Worm (Caenorhabditis elegans) whole organism, mixed stage, embryonic: Measurements from ENCODE around the gene ubc-24.
A peak's percentile ranks its signal among the peaks of the same experiment; 100 is the strongest.

Experiments
- M03D4.4 ChIP-seq: sonication (generic microtip); optimal IDR thresholded peaks from 2 replicates; lab custom pipeline; 2017; ENCODE audit warnings: mild to moderate bottlenecking, missing genetic modification characterization, missing compliant biosample characterization
- blmp-1 ChIP-seq: fragments of 150-350 bp; optimal IDR thresholded peaks from 2 replicates; lab custom pipeline; 2014; ENCODE audit warnings: missing biosample characterization, missing genetic modification characterization
- ceh-39 ChIP-seq: fragments of 150-350 bp; optimal IDR thresholded peaks from 2 replicates; lab custom pipeline; 2014; ENCODE audit warnings: missing biosample characterization, missing genetic modification characterization
- ceh-43 ChIP-seq: fragments of 200-800 bp; sonication (Bioruptor generic); optimal IDR thresholded peaks from 2 replicates; lab custom pipeline; 2018; ENCODE audit warnings: mild to moderate bottlenecking, missing genetic modification characterization, moderate library complexity, missing compliant biosample characterization
- ceh-83 ChIP-seq: fragments of 200-800 bp; sonication (Bioruptor generic); optimal IDR thresholded peaks from 2 replicates; lab custom pipeline; 2018; ENCODE audit warnings: mild to moderate bottlenecking, missing genetic modification characterization, missing compliant biosample characterization
- ces-1 ChIP-seq: fragments of 150-350 bp; optimal IDR thresholded peaks from 2 replicates; lab custom pipeline; 2014; ENCODE audit warnings: missing biosample characterization, missing genetic modification reagents, missing genetic modification characterization
- elt-1 ChIP-seq: sonication (generic microtip); optimal IDR thresholded peaks from 2 replicates; lab custom pipeline; 2017; ENCODE audit warnings: missing genetic modification characterization, mild to moderate bottlenecking, missing compliant biosample characterization, antibody characterized with exemption, moderate library complexity, borderline replicate concordance; ENCODE audit not compliant: insufficient read depth
- elt-3 ChIP-seq: fragments of 150-350 bp; optimal IDR thresholded peaks from 2 replicates; lab custom pipeline; 2014; ENCODE audit warnings: missing biosample characterization, missing genetic modification characterization
- flh-1 ChIP-seq: fragments of 200-800 bp; sonication (Bioruptor generic); optimal IDR thresholded peaks from 2 replicates; lab custom pipeline; 2018; ENCODE audit warnings: mild to moderate bottlenecking, missing genetic modification characterization, moderate library complexity, missing compliant biosample characterization
- ham-2 ChIP-seq: fragments of 200-800 bp; sonication (Bioruptor generic); optimal IDR thresholded peaks from 2 replicates; lab custom pipeline; 2018; ENCODE audit warnings: mild to moderate bottlenecking, missing genetic modification characterization, missing compliant biosample characterization
- hlh-1 ChIP-seq: fragments of 150-350 bp; optimal IDR thresholded peaks from 2 replicates; lab custom pipeline; 2014; ENCODE audit warnings: missing biosample characterization, missing genetic modification reagents, missing genetic modification characterization
- lin-13 ChIP-seq: fragments of 150-350 bp; optimal IDR thresholded peaks from 2 replicates; lab custom pipeline; 2014; ENCODE audit warnings: missing biosample characterization, missing genetic modification characterization
- lin-32 ChIP-seq: fragments of 200-800 bp; sonication (Bioruptor generic); optimal IDR thresholded peaks from 2 replicates; lab custom pipeline; 2018; ENCODE audit warnings: mild to moderate bottlenecking, missing genetic modification characterization, missing compliant biosample characterization
- lsy-2 ChIP-seq: fragments of 150-350 bp; optimal IDR thresholded peaks from 2 replicates; lab custom pipeline; 2014; ENCODE audit warnings: missing biosample characterization, missing genetic modification characterization
- mab-5 ChIP-seq: fragments of 150-350 bp; optimal IDR thresholded peaks from 2 replicates; lab custom pipeline; 2014; ENCODE audit warnings: missing biosample characterization, missing genetic modification characterization
- mep-1 ChIP-seq: fragments of 150-350 bp; optimal IDR thresholded peaks from 2 replicates; lab custom pipeline; 2017; ENCODE audit warnings: missing biosample characterization, missing genetic modification reagents, missing genetic modification characterization, inconsistent platforms
- mls-2 ChIP-seq: sonication (generic microtip); optimal IDR thresholded peaks from 2 replicates; lab custom pipeline; 2016; ENCODE audit warnings: mild to moderate bottlenecking, missing genetic modification characterization, moderate library complexity, missing compliant biosample characterization
- nhr-12 ChIP-seq: fragments of 150-350 bp; optimal IDR thresholded peaks from 2 replicates; lab custom pipeline; 2014; ENCODE audit warnings: missing biosample characterization, missing genetic modification characterization
- nhr-2 ChIP-seq: fragments of 150-350 bp; optimal IDR thresholded peaks from 2 replicates; lab custom pipeline; 2014; ENCODE audit warnings: missing biosample characterization, missing genetic modification characterization
- nhr-28 ChIP-seq: fragments of 150-350 bp; optimal IDR thresholded peaks from 2 replicates; lab custom pipeline; 2014; ENCODE audit warnings: missing biosample characterization, missing genetic modification characterization
- nhr-76 ChIP-seq: sonication (generic microtip); optimal IDR thresholded peaks from 2 replicates; lab custom pipeline; 2017; ENCODE audit warnings: missing biosample characterization, missing genetic modification characterization
- pha-4 ChIP-seq: fragments of 150-350 bp; optimal IDR thresholded peaks from 2 replicates; lab custom pipeline; 2018; ENCODE audit warnings: missing biosample characterization, missing genetic modification reagents, missing genetic modification characterization
- sem-2 ChIP-seq: fragments of 200-800 bp; sonication (Bioruptor generic); optimal IDR thresholded peaks from 2 replicates; lab custom pipeline; 2018; ENCODE audit warnings: mild to moderate bottlenecking, missing genetic modification characterization, missing compliant biosample characterization
- snpc-4 ChIP-seq: fragments of 150-350 bp; optimal IDR thresholded peaks from 2 replicates; lab custom pipeline; 2014; ENCODE audit warnings: missing biosample characterization, missing genetic modification characterization
- sptf-1 ChIP-seq: sonication (generic microtip); optimal IDR thresholded peaks from 2 replicates; lab custom pipeline; 2017; ENCODE audit warnings: mild to moderate bottlenecking, missing genetic modification characterization, moderate library complexity, missing compliant biosample characterization
- tbx-8 ChIP-seq: fragments of 200-800 bp; sonication (Bioruptor generic); optimal IDR thresholded peaks from 2 replicates; lab custom pipeline; 2018; ENCODE audit warnings: mild to moderate bottlenecking, missing genetic modification characterization, moderate library complexity, missing compliant biosample characterization
- unc-120 ChIP-seq: sonication (generic microtip); optimal IDR thresholded peaks from 2 replicates; lab custom pipeline; 2017; ENCODE audit warnings: missing genetic modification characterization, missing compliant biosample characterization; ENCODE audit not compliant: poor library complexity, severe bottlenecking
- unc-39 ChIP-seq: fragments of 150-350 bp; optimal IDR thresholded peaks from 2 replicates; lab custom pipeline; 2014; ENCODE audit warnings: missing biosample characterization, missing genetic modification characterization
- unc-62 ChIP-seq: fragments of 150-350 bp; optimal IDR thresholded peaks from 2 replicates; lab custom pipeline; 2014; ENCODE audit warnings: missing biosample characterization, missing genetic modification reagents, missing genetic modification characterization

Gene ubc-24

DNA sequence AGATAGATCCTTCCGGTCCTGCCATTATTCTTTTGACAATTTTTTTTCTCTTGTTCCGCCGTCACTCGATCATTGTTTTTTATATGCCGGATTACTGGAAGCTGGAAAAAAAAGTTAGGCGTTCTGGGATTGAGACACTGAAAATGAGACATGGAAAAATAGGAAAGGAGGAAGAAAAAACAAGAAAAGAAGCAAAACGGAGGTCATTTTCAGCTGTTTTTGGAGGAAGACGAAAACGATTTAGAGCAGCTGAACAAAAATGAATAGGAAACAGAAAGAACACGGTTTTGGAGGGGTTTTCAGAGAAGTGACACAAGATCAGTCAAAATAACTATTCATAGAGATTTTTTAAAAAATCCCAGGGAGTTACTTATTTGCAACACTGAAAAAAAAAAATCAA is 36.3 kb upstream of the ubc-24 start, which contains the start of gene amt-3:
Gene amt-3 (minus strand): TSS at position 101 of the 400 bp plus-strand sequence.
- no peak for TF ChIP-seq lsy-2 (tag; lab: Kevin White, UChicago)
- TF ChIP-seq flh-1 (GFP tag; lab: Kevin White, UChicago): no peak
- no peak for TF ChIP-seq lin-32
- no peak for TF ChIP-seq tbx-8 (GFP tag; lab: Kevin White, UChicago)
- TF ChIP-seq sem-2 (GFP tag; lab: Kevin White, UChicago): no peak
- no peak for TF ChIP-seq snpc-4 (tag; lab: Kevin White, UChicago)
- TF ChIP-seq nhr-76: no peak
- TF ChIP-seq blmp-1 (tag; lab: Kevin White, UChicago): no peak

DNA sequence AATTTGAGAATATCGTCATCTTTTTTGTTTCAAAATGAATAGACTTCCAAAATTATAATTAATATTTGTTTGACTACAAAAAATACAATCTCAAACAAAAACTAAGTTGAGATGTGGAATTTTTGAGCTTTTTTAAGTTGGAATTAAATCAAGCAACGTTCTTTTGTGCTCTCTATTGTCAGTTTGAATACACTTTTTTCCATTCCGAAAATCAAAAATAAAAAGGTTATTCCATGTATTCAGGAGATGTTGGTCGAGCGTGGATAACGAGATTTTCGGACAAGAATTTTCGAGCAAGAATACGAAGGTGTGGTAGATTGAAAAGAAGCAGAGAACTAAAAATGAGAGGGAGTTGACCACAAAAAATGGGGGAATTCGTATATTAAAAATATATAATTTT is 35.2 kb upstream of the ubc-24 start:
- TF ChIP-seq ces-1 (GFP tag; lab: Kevin White, UChicago): peak; percentile 38
- TF ChIP-seq tbx-8 (GFP tag; lab: Kevin White, UChicago): no peak

DNA sequence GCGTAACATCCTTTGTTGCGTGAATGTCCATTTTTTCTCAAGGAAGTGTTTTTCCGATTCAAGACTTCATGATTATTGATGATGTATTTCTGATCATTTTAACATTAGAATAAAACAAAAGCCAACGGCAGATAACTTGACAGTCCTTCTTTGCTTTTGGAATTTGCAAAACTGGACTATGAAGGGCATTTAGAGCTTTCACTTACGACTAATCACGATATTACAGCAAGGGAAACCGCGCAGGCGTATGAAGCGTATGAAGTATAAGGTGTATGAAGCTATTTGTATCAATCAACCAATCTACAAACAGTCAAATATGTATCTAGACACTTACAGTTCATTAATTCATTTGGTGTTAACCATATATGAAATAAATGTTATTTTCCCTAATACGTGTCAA is 27.7 kb upstream of the ubc-24 start:
- TF ChIP-seq snpc-4 (tag; lab: Kevin White, UChicago) (no peak), lin-13 (tag; lab: Kevin White, UChicago) (no peak), unc-120 (tag; lab: Kevin White, UChicago) (no peak), nhr-2 (tag; lab: Kevin White, UChicago) (no peak), ham-2 (GFP tag; lab: Kevin White, UChicago) (no peak), nhr-76 (no peak), hlh-1 (no peak), tbx-8 (GFP tag; lab: Kevin White, UChicago) (no peak), sem-2 (GFP tag; lab: Kevin White, UChicago) (no peak), ces-1 (GFP tag; lab: Kevin White, UChicago) (no peak), unc-62 (GFP tag; lab: Kevin White, UChicago) (no peak), sptf-1 (no peak), nhr-28 (no peak), mep-1 (tag; lab: Kevin White, UChicago) (no peak), lsy-2 (tag; lab: Kevin White, UChicago) (no peak), ceh-39 (tag; lab: Kevin White, UChicago) (no peak), nhr-12 (tag; lab: Kevin White, UChicago) (no peak)

- TF ChIP-seq mab-5 (tag; lab: Kevin White, UChicago) (no peak), unc-120 (tag; lab: Kevin White, UChicago) (no peak), nhr-76 (no peak), blmp-1 (tag; lab: Kevin White, UChicago) (no peak), lsy-2 (tag; lab: Kevin White, UChicago) (no peak), lin-13 (tag; lab: Kevin White, UChicago) (no peak), ceh-83 (GFP tag; lab: Kevin White, UChicago) (no peak), elt-3 (tag; lab: Kevin White, UChicago) (no peak), unc-39 (tag; lab: Kevin White, UChicago) (no peak), elt-1 (tag; lab: Kevin White, UChicago) (no peak), M03D4.4 (tag; lab: Kevin White, UChicago) (no peak), nhr-12 (tag; lab: Kevin White, UChicago) (no peak), nhr-2 (tag; lab: Kevin White, UChicago) (no peak), ces-1 (GFP tag; lab: Kevin White, UChicago) (no peak), pha-4 (no peak), sptf-1 (no peak), ham-2 (GFP tag; lab: Kevin White, UChicago) (no peak), hlh-1 (no peak), snpc-4 (tag; lab: Kevin White, UChicago) (no peak), mls-2 (no peak)
Measured at ce11 chrII:8380188-8380587, 25.2 kb upstream of the ubc-24 start.

- no peak for TF ChIP-seq pha-4
- no peak for TF ChIP-seq ceh-39 (tag; lab: Kevin White, UChicago)
- TF ChIP-seq sptf-1: no peak
- TF ChIP-seq ces-1 (GFP tag; lab: Kevin White, UChicago): no peak
- TF ChIP-seq mab-5 (tag; lab: Kevin White, UChicago): no peak
- no peak for TF ChIP-seq ceh-43 (GFP tag; lab: Kevin White, UChicago)
Measured at ce11 chrII:8381197-8381596, 24.2 kb upstream of the ubc-24 start, which contains the start of gene F49E12.12. Gene F49E12.12, plus strand, starts transcription at chrII:8381497.
